Fruit fly (Drosophila melanogaster): Measurements from ENCODE around the gene SdhD.

The SdhD gene

DNA sequence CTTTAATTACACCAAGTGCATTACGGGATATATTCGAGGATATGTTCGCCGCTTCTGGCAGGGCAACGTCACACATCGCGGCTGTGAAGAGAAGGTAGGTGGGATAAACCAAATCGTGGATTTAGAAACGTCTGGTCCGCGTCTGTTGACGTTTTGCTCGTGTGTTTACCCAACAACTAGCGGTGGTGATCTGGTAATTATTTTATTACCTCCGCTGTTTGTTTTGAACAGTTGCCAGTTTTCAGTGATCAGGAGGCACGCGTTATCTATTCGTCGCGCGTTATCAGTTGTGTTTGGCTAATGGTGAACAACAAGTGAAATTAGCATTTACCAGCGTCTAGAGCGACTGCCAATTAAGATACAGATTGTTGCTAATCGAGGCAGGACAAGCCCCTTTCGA lies 31.3 kb downstream of the SdhD start (continued):
- no peak for TF ChIP-seq CG7556 (GFP tag; optimal IDR thresholded peaks at IDR 0.05)
- TF ChIP-seq sisA (GFP tag; IDR thresholded peaks at IDR 0.05) = no peak
- TF ChIP-seq klu (GFP tag; IDR thresholded peaks at IDR 0.05) = no peak
- TF ChIP-seq grau (tag; optimal IDR thresholded peaks at IDR 0.05) = no peak
- TF ChIP-seq vfl (GFP tag; optimal IDR thresholded peaks at IDR 0.05) = peak; percentile 3
- TF ChIP-seq CG16813 (GFP tag; IDR thresholded peaks at IDR 0.05; ENCODE audit: partially characterized antibody) = no peak
- no peak for TF ChIP-seq HLH4C (GFP tag; IDR thresholded peaks at IDR 0.05; ENCODE audit: partially characterized antibody)
- TF ChIP-seq pfk (GFP tag; optimal IDR thresholded peaks at IDR 0.05) = peak; percentile 69
- peak; percentile 54 for TF ChIP-seq CG18619 (GFP tag; optimal IDR thresholded peaks at IDR 0.05)
- no peak for TF ChIP-seq sr (GFP tag; IDR thresholded peaks at IDR 0.05)
- peak; percentile 66 for TF ChIP-seq CrebB (tag; optimal IDR thresholded peaks at IDR 0.05)
- TF ChIP-seq trh (GFP tag; optimal IDR thresholded peaks at IDR 0.05) = no peak
- TF ChIP-seq CG9797 (GFP tag; optimal IDR thresholded peaks at IDR 0.05) = no peak
- no peak for TF ChIP-seq NC2β (GFP tag; optimal IDR thresholded peaks at IDR 0.05)
- peak; percentile 65 for TF ChIP-seq PHDP (tag; optimal IDR thresholded peaks at IDR 0.05)
- TF ChIP-seq dpn (GFP tag; optimal IDR thresholded peaks at IDR 0.05) = peak in 1 of 2 experiments; percentile 26
- TF ChIP-seq CG11093 (GFP tag; IDR thresholded peaks at IDR 0.05) = no peak
- no peak for TF ChIP-seq Dll (GFP tag; IDR thresholded peaks at IDR 0.05; ENCODE audit: partially characterized antibody)
- peak; percentile 35 for TF ChIP-seq eyg (GFP tag; optimal IDR thresholded peaks at IDR 0.05)
- no peak for TF ChIP-seq lmd (GFP tag; IDR thresholded peaks at IDR 0.05)
- no peak for TF ChIP-seq CG6791 (GFP tag; IDR thresholded peaks at IDR 0.05; ENCODE audit: partially characterized antibody)
- TF ChIP-seq nau (GFP tag; optimal IDR thresholded peaks at IDR 0.05) = peak; percentile 38
- TF ChIP-seq tna (GFP tag; IDR thresholded peaks at IDR 0.05; ENCODE audit: partially characterized antibody) = no peak
- no peak for TF ChIP-seq gfzf (GFP tag; optimal IDR thresholded peaks at IDR 0.05)
- TF ChIP-seq unc-4 (GFP tag; IDR thresholded peaks at IDR 0.05; ENCODE audit: partially characterized antibody) = no peak
- TF ChIP-seq slbo (GFP tag; IDR thresholded peaks at IDR 0.05) = no peak
- TF ChIP-seq D19B (GFP tag; optimal IDR thresholded peaks at IDR 0.05) = peak; percentile 21
- TF ChIP-seq Poxn (GFP tag; IDR thresholded peaks at IDR 0.05) = no peak
- TF ChIP-seq CG10321 (GFP tag; IDR thresholded peaks at IDR 0.05) = no peak
- no peak for TF ChIP-seq Stat92E (GFP tag; optimal IDR thresholded peaks at IDR 0.05)
- peak; percentile 26 for TF ChIP-seq ems (GFP tag; optimal IDR thresholded peaks at IDR 0.05)
- no peak for TF ChIP-seq Sox100B (GFP tag; optimal IDR thresholded peaks at IDR 0.05)
- no peak for TF ChIP-seq CG13287 (GFP tag; IDR thresholded peaks at IDR 0.05; ENCODE audit: partially characterized antibody)
- TF ChIP-seq knrl (GFP tag; IDR thresholded peaks at IDR 0.05; ENCODE audit: partially characterized antibody) = no peak
- no peak for TF ChIP-seq ewg (GFP tag; optimal IDR thresholded peaks at IDR 0.05)
- TF ChIP-seq CG13296 (GFP tag; optimal IDR thresholded peaks at IDR 0.05) = peak; percentile 81
- TF ChIP-seq CG14050 (GFP tag; IDR thresholded peaks at IDR 0.05) = no peak
- no peak for TF ChIP-seq Gug (GFP tag; IDR thresholded peaks at IDR 0.05)
- TF ChIP-seq CG10462 (GFP tag; optimal IDR thresholded peaks at IDR 0.05) = no peak
- no peak for TF ChIP-seq CG7271 (tag; optimal IDR thresholded peaks at IDR 0.05)
- TF ChIP-seq otp (GFP tag; IDR thresholded peaks at IDR 0.05) = no peak
- TF ChIP-seq Mes4 (GFP tag; optimal IDR thresholded peaks at IDR 0.05) = no peak
- TF ChIP-seq Dref (GFP tag; IDR thresholded peaks at IDR 0.05) = no peak
- TF ChIP-seq sens (GFP tag) = peak; percentile 26
- TF ChIP-seq CG3995 (GFP tag; optimal IDR thresholded peaks at IDR 0.05) = peak; percentile 16
- TF ChIP-seq CG17568 (GFP tag; optimal IDR thresholded peaks at IDR 0.05) = peak; percentile 59
- TF ChIP-seq CG32767 (GFP tag; IDR thresholded peaks at IDR 0.05) = no peak
- TF ChIP-seq CG7963 (GFP tag; IDR thresholded peaks at IDR 0.05; ENCODE audit: partially characterized antibody) = no peak
- peak; percentile 52 for TF ChIP-seq pho (GFP tag; optimal IDR thresholded peaks at IDR 0.05)
- no peak for TF ChIP-seq btn (GFP tag; optimal IDR thresholded peaks at IDR 0.05)
- no peak for TF ChIP-seq CG3847 (GFP tag; IDR thresholded peaks at IDR 0.05)
- TF ChIP-seq Sin3A (optimal IDR thresholded peaks at IDR 0.05) = no peak

All from whole organism, embryonic.